Worm (Caenorhabditis elegans) whole organism, L4/young adult: ENCODE measurements around the gene cdc-25.4.

Source experiments
- W03F9.2 ChIP-seq: fragments of 150-350 bp; optimal IDR thresholded peaks from 2 replicates; lab custom pipeline; 2014; ENCODE audit warnings: missing biosample characterization, missing genetic modification characterization
- dao-5 ChIP-seq: sonication (generic microtip); optimal IDR thresholded peaks from 2 replicates; lab custom pipeline; 2016; ENCODE audit warnings: missing genotype, missing genetic modification characterization, moderate library complexity, missing compliant biosample characterization
- him-1 ChIP-seq: sonication (generic microtip); optimal IDR thresholded peaks from 2 replicates; lab custom pipeline; 2016; ENCODE audit warnings: missing genotype, missing genetic modification reagents, missing genetic modification characterization, missing compliant biosample characterization

The cdc-25.4 gene

DNA sequence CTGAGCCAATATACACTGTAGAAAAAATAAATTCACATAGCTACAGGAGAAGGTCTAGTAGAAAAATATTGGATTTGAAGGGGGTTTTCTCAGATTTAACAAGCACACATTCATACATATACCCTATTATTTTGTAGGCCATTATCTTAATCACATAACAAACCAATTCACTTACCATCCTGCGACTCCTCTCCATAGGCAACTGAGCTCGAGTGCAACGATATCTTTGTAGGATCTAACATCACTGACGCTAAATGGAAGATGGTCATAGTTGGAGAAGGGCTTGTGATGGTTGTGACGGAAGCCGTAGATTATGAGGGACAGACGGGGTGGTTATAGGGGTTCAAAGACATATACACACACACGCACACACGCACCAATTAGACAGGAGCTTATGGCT, 25.1 kb downstream of the cdc-25.4 start:
- TF ChIP-seq him-1 (tag; lab: Kevin White, UChicago) (no peak), W03F9.2 (no peak), dao-5 (no peak)

DNA sequence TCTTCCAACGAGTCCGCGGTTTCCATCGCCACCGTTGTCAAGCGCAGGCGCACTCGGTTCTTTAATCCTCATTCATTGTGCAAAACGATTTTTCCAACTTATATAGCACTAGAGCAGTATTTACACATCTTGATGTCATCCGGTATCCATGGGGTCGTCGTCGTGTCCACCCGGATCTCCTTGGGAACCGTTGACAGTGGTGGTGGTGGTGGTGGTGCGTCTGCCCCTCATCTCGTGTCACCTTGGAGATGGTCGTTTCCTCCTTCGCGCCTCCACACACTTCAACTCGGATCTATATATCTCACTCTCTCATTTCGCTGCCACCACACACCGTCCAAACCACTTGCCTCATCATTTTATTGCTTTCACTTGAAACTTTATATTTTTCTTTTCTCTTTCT, 26.5 kb downstream of the cdc-25.4 start:
- no peak for TF ChIP-seq him-1 (tag; lab: Kevin White, UChicago)
- no peak for TF ChIP-seq W03F9.2
- no peak for TF ChIP-seq dao-5

DNA sequence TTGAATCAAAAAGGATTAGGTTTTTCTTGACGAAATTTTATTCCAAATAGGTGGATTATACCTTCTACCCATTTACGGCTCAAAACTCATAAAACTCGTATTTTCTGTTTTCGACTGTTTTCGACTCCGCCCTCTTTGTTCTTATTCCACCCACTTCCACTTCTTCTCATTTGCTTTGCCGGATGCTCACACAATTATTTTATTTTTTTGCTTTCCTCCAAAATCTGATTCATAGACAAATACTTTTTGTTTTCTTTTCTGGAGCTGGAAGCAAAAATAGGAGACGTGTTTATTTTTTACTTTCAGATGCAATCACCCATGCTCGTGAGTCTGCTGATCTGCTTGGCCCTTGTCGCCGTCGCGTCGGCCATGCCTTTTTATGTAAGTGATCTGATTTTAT, 34.2 kb downstream of the cdc-25.4 start, which contains the start of gene nlp-63:
TSS of gene nlp-63 (plus strand) at position 301 of the 400 bp plus-strand sequence.
- TF ChIP-seq dao-5: no peak
- TF ChIP-seq him-1 (tag; lab: Kevin White, UChicago): no peak
- no peak for TF ChIP-seq W03F9.2

DNA sequence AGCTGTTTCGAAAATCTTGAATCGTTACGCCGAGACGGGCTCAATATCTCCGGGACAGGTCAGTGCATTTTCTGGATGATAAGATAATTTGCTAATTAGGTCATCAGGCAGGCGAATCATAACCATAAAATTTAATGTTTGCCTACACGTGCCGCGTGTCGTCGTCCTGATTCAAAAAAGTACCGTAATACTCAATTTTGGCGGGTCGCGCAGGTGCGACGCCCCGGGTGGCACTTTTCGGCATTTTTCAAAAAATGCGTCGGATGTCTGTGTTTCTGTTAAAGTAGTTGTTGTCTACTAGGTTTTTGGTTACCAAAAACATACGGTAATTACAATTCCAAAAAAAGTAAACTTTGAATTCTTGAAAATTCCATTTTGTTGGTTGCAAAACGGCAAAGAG, 41.8 kb downstream of the cdc-25.4 start:
- TF ChIP-seq him-1 (tag; lab: Kevin White, UChicago) (no peak), dao-5 (no peak), W03F9.2 (no peak)

DNA sequence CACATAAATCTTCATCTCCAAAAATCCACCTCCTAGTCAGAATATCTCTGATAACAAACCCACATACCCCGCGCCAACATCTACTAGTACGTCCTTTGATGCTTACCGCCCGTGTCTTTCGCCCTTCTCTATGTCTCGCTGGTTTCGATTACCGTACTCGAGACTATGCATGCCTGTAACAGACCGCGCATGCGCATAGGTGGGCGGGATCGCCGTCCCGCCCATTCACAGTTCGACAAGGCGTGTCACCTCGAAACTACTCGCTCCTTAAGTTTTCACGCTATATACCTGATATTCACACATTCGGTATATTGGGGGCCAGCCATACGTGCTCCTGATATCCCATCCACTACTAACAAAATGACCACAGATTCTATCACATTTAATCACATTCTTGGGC, 42.8 kb downstream of the cdc-25.4 start, which contains the start of gene pax-3:
TSS of gene pax-3 (plus strand) at position 83 of the 400 bp plus-strand sequence.
- no peak for TF ChIP-seq him-1 (tag; lab: Kevin White, UChicago)
- TF ChIP-seq dao-5: no peak

DNA sequence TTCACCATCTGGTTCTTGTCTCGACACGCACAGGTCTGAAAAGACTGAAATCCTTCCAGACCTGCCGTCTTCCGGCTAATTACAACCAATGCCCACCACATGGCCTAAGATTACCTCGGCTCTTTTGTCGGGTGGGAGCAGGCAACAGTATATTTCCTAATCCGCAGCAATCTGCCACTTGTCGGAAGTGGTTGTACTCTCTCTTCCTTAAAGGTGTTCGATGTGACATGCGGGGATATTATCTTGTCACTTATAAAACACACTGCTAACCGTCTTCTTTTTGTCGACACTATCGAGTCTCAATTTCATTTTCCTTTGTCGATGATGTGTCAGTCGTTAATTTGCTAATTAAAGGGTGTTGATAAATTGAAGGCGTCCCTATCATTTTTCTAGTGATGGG, 45.2 kb downstream of the cdc-25.4 start, which contains the start of gene F27E5.3:
TSS of gene F27E5.3 (minus strand) at position 101 of the 400 bp plus-strand sequence.
- TF ChIP-seq W03F9.2 (no peak), dao-5 (no peak), him-1 (tag; lab: Kevin White, UChicago) (no peak)

DNA sequence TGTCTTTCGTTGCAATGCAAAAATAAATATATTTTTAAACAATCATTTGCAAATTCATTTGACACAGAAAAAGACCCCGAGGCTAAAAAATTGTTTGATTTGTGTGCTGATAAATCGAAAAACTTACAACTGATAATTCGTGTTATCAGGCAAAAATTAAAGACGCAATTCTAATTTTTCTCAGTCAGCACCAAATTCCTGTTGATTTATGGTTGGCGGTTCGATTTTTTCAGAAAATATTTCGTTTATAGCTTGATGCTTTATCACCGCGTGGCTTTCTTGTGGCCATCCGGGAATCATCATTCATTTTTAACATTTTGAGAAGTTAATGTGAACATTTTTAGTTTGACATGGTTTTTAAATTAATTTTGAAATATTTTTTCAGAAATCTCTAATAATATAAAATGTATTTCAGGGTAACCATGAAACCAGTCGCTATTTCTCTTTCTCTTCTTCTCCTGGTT, 50.1 kb downstream of the cdc-25.4 start, which contains the start of gene asah-2:
TSS of gene asah-2 (plus strand) at position 414 of the 464 bp plus-strand sequence.
- no peak for TF ChIP-seq dao-5
